Worm (Caenorhabditis elegans) whole organism, early embryonic: Measurements from ENCODE around the gene lgc-9.

Experiments used
- B0310.2 ChIP-seq: sonication (generic microtip); optimal IDR thresholded peaks from 2 replicates; lab custom pipeline; 2016; ENCODE audit warnings: mild to moderate bottlenecking, missing genetic modification characterization, missing compliant biosample characterization
- F13C5.2 ChIP-seq: sonication (generic microtip); optimal IDR thresholded peaks from 2 replicates; lab custom pipeline; 2017; ENCODE audit warnings: mild to moderate bottlenecking, missing genetic modification characterization, inconsistent platforms, missing compliant biosample characterization
- aly-1 ChIP-seq: sonication (generic microtip); optimal IDR thresholded peaks from 2 replicates; lab custom pipeline; 2016; ENCODE audit warnings: missing genetic modification characterization, missing compliant biosample characterization
- ama-1 ChIP-seq: fragments of 150-350 bp; optimal IDR thresholded peaks from 2 replicates; lab custom pipeline; 2014
- ceh-13 ChIP-seq: fragments of 200-800 bp; sonication (Bioruptor generic); optimal IDR thresholded peaks from 2 replicates; lab custom pipeline; 2018; ENCODE audit warnings: mild to moderate bottlenecking, missing genetic modification characterization, missing compliant biosample characterization
- ceh-36 ChIP-seq: sonication (generic microtip); optimal IDR thresholded peaks from 2 replicates; lab custom pipeline; 2016; ENCODE audit warnings: missing genetic modification characterization, inconsistent platforms, missing compliant biosample characterization
- ets-7 ChIP-seq: sonication (generic microtip); optimal IDR thresholded peaks from 2 replicates; lab custom pipeline; 2016; ENCODE audit warnings: missing genotype, missing genetic modification characterization, missing compliant biosample characterization
- flt-1 ChIP-seq: fragments of 200-800 bp; sonication (Bioruptor generic); IDR thresholded peaks from 2 replicates; pipeline ENCODE4 v1.3.6; 2022; ENCODE audit warnings: missing genetic modification characterization, missing compliant biosample characterization
- hmbx-1 ChIP-seq: sonication (generic microtip); optimal IDR thresholded peaks from 2 replicates; lab custom pipeline; 2016; ENCODE audit warnings: mild to moderate bottlenecking, missing genetic modification characterization, missing compliant biosample characterization
- hmg-4 ChIP-seq: fragments of 200-800 bp; sonication (Bioruptor generic); optimal IDR thresholded peaks from 2 replicates; lab custom pipeline; 2018; ENCODE audit warnings: mild to moderate bottlenecking, missing genetic modification characterization, missing compliant biosample characterization
- hnd-1 ChIP-seq: sonication (generic microtip); optimal IDR thresholded peaks from 2 replicates; lab custom pipeline; 2016; ENCODE audit warnings: missing genetic modification characterization, missing compliant biosample characterization
- pes-1 ChIP-seq: fragments of 200-800 bp; sonication (Bioruptor generic); IDR thresholded peaks from 2 replicates; pipeline ENCODE4 v1.3.6; 2022; ENCODE audit warnings: missing genetic modification reagents, missing genetic modification characterization, missing compliant biosample characterization
- scrt-1 ChIP-seq: fragments of 200-800 bp; sonication (Bioruptor generic); IDR thresholded peaks from 2 replicates; pipeline ENCODE4 v1.3.6; 2022; ENCODE audit warnings: missing genetic modification characterization, missing compliant biosample characterization
- sea-1 ChIP-seq: fragments of 200-800 bp; sonication (Bioruptor generic); conservative IDR thresholded peaks from 2 replicates; pipeline ENCODE4 v1.3.6; 2022; ENCODE audit warnings: missing genetic modification characterization, missing compliant biosample characterization
- tbx-11 ChIP-seq: fragments of 200-800 bp; sonication (Bioruptor generic); IDR thresholded peaks from 2 replicates; pipeline ENCODE4 v1.3.6; 2022; ENCODE audit warnings: missing genetic modification characterization, missing compliant biosample characterization
- tbx-37 ChIP-seq: fragments of 200-800 bp; sonication (Bioruptor generic); conservative IDR thresholded peaks from 2 replicates; pipeline ENCODE4 v1.3.6; 2022; ENCODE audit warnings: missing genetic modification reagents, missing genetic modification characterization, missing compliant biosample characterization
- tra-4 ChIP-seq: sonication (generic microtip); optimal IDR thresholded peaks from 2 replicates; lab custom pipeline; 2017; ENCODE audit warnings: missing genetic modification characterization, missing compliant biosample characterization

Gene lgc-9

DNA sequence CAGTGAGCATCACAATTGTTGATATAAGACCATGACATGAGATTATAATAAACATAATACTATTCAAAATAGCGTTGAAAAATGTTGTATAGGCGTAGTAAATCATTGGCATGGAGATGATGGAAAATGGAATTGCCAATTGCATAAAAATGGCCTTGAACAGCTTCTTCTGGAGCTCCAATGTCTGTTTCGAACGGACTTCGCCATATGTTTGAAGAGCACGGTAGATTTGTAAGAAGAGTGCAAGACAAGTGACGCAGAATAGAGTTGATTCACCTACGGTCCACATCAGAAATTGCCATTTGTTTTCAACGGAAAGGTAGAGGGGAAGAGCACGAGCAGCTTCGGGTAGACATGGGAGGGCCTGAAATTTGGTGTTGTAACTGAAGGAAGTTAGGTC, 31.9 kb downstream of the lgc-9 start:
- TF ChIP-seq tbx-37 (GFP tag; lab: Robert Waterston, UW) (no peak), B0310.2 (no peak), pes-1 (no peak), hmg-4 (GFP tag; lab: Kevin White, UChicago) (no peak), ceh-36 (tag; lab: Kevin White, UChicago) (no peak)

DNA sequence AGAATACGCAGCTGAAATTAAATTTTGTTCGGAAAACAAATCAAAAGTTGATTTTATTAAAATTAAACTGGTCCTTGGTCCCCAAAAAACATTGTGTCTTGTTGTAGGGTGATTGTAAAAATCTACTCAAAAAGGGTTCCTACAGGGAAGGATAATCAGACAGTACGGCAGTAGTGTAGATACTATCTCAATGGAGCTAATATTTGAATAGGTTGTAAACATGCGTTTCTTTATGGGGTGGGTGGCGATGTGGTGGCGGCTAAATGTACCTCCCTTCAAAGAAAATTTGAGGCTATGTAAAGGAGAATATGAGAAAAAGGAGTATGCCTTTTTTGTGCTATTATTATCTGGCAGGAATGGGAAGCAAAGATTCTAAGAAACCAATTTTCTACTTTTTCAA, 37.0 kb downstream of the lgc-9 start:
- TF ChIP-seq ceh-13 (GFP tag; lab: Kevin White, UChicago) (no peak), aly-1 (tag; lab: Kevin White, UChicago) (no peak), ceh-36 (tag; lab: Kevin White, UChicago) (no peak), tbx-11 (no peak), sea-1 (GFP tag; lab: Robert Waterston, UW) (no peak), pes-1 (no peak), F13C5.2 (tag; lab: Kevin White, UChicago) (no peak), ama-1 (lab: Kevin White, UChicago) (no peak), tbx-37 (GFP tag; lab: Robert Waterston, UW) (no peak), hnd-1 (tag; lab: Kevin White, UChicago) (no peak), hmg-4 (GFP tag; lab: Kevin White, UChicago) (no peak), B0310.2 (no peak), flt-1 (GFP tag; lab: Robert Waterston, UW) (no peak), hmbx-1 (no peak), ets-7 (tag; lab: Kevin White, UChicago) (no peak), scrt-1 (GFP tag; lab: Robert Waterston, UW) (no peak), tra-4 (tag; lab: Kevin White, UChicago) (no peak)

DNA sequence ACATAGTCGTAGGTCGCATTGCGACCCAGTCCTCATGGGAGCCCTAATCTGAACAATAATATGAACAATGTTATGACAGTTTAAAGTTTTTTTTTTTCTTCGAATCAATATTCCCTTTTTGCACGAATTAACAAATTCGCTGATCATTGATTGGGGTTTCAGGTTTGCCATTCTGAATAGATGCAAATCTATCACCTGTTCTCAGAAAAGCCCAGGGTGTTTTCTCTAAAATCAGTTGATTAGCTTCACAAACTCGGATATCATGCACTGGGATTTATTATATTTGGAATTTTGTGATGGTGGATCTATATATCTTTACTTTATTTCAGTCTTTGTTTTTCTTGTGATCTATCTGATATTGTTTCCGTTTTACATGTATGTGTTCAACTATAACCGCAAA, 37.9 kb downstream of the lgc-9 start, which contains the start of gene srz-23:
Gene srz-23 (plus strand): TSS at position 263 of the 400 bp plus-strand sequence.
- TF ChIP-seq tbx-37 (GFP tag; lab: Robert Waterston, UW), result no peak
- TF ChIP-seq pes-1, result no peak
- no peak for TF ChIP-seq F13C5.2 (tag; lab: Kevin White, UChicago)
- no peak for TF ChIP-seq ceh-36 (tag; lab: Kevin White, UChicago)
- no peak for TF ChIP-seq hmbx-1
- TF ChIP-seq scrt-1 (GFP tag; lab: Robert Waterston, UW), result no peak
- no peak for TF ChIP-seq aly-1 (tag; lab: Kevin White, UChicago)

DNA sequence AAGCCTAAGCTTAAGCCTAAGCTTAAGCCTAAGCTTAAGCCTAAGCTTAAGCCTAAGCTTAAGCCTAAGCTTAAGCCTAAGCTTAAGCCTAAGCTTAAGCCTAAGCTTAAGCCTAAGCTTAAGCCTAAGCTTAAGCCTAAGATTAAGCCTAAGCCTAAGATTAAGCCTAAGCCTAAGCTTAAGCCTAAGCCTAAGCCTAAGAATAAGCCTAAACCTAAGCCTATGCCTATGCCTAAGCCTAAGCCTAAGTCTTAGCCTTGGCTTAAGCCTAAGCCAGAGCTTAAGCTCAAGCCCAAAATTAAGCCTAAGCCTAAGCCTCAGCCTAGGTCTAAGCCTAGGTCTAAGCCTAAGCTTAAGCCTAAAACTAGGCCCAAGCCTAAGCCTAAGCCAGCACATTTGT, 40.0 kb downstream of the lgc-9 start:
- peak; percentile 94 for TF ChIP-seq ceh-36 (tag; lab: Kevin White, UChicago)

DNA sequence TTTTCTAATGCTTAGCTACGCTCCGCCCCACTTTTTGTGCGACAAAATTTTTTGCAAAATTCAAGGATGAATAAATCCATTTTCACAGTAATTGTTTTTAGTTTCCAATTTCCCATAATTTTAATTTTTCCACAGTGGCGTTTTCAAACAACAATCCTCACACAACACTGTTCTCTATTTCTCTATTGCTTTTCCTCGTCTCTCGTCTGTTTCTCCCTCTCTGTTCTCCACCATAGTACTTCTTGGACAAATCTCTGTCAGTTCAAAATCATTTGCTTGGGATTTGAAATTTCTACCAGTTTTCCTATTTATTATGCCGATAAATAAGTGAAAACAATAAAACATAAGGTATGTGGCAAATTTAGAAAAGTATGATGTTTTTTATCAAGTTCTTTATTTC, 47.8 kb downstream of the lgc-9 start, which contains the start of gene F58E2.4:
Gene F58E2.4 (plus strand): TSS at position 134 of the 400 bp plus-strand sequence.
- TF ChIP-seq scrt-1 (GFP tag; lab: Robert Waterston, UW) (no peak), tbx-11 (no peak), hnd-1 (tag; lab: Kevin White, UChicago) (no peak), ets-7 (tag; lab: Kevin White, UChicago) (no peak), flt-1 (GFP tag; lab: Robert Waterston, UW) (no peak)

DNA sequence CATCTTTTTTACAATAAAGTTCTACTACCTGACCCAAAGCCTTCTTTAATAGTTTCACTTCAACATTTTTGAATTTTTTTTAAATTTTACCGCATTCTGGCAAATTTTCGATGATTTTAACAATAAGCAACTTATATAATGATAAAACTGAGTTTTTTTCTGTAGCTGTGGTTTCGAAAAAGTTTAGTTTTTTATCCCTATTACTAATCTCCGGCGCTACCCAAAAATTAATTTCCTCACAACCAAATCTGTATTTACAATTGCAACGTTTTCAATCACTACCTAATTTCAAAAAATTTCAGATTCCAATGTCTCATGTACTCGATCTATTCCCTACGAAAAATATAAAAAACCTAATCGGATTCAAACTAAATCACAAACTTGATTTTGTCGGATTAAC, 51.6 kb downstream of the lgc-9 start, which contains the start of gene F58E2.3:
Gene F58E2.3 (plus strand): TSS at position 301 of the 400 bp plus-strand sequence.
- TF ChIP-seq pes-1 (no peak), ama-1 (lab: Kevin White, UChicago) (no peak), hmbx-1 (no peak), tbx-37 (GFP tag; lab: Robert Waterston, UW) (no peak), flt-1 (GFP tag; lab: Robert Waterston, UW) (no peak), tra-4 (tag; lab: Kevin White, UChicago) (no peak), ceh-13 (GFP tag; lab: Kevin White, UChicago) (no peak), tbx-11 (no peak), B0310.2 (no peak), ets-7 (tag; lab: Kevin White, UChicago) (no peak), aly-1 (tag; lab: Kevin White, UChicago) (no peak), hnd-1 (tag; lab: Kevin White, UChicago) (no peak), scrt-1 (GFP tag; lab: Robert Waterston, UW) (no peak), ceh-36 (tag; lab: Kevin White, UChicago) (no peak), hmg-4 (GFP tag; lab: Kevin White, UChicago) (no peak)

DNA sequence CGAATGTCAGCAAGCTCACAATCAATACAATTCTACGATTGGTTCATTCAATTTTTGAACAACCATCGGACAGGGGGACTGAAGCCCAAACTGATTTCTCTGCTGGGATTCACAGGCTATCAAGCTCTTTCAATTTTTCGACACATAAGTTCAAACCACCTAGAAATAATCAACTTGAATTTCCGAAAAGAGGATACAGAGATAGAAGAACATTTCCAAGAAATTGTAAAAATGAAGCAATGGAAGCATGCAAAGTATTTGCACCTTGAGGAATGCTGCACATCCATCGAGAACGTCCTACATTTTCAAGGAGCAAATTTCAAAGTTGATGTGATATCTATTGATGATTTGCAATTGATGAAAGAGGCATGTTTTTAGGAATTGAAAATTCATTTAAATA, 52.3 kb downstream of the lgc-9 start:
- TF ChIP-seq aly-1 (tag; lab: Kevin White, UChicago), result no peak
- no peak for TF ChIP-seq tra-4 (tag; lab: Kevin White, UChicago)
- TF ChIP-seq tbx-37 (GFP tag; lab: Robert Waterston, UW), result no peak
- no peak for TF ChIP-seq hmg-4 (GFP tag; lab: Kevin White, UChicago)
- TF ChIP-seq sea-1 (GFP tag; lab: Robert Waterston, UW), result no peak
- no peak for TF ChIP-seq ama-1 (lab: Kevin White, UChicago)
- TF ChIP-seq pes-1, result no peak
- TF ChIP-seq flt-1 (GFP tag; lab: Robert Waterston, UW), result no peak
- TF ChIP-seq hnd-1 (tag; lab: Kevin White, UChicago), result no peak
- TF ChIP-seq B0310.2, result no peak
